Fruit fly (Drosophila melanogaster) whole organism: ENCODE results near the gene Bhmt.

Experiments
- CG8478 ChIP-seq: fragments of >200 bp; optimal IDR thresholded peaks from 2 replicates; lab custom pipeline; 2018; ENCODE audit warnings: inconsistent platforms
- Dll ChIP-seq: fragments of >200 bp; optimal IDR thresholded peaks from 2 replicates; lab custom pipeline; 2017
- EcR ChIP-seq, 2 experiments: fragments of >200 bp; optimal IDR thresholded peaks; 2 replicates each; lab custom pipeline; 2017; ENCODE audit warnings: missing biosample characterization in 2 of 2, missing genetic modification characterization in 2 of 2, missing genetic modification reagents in 2 of 2
- pan ChIP-seq: fragments of >200 bp; optimal IDR thresholded peaks from 2 replicates; lab custom pipeline; 2017
- psq ChIP-seq: fragments of >200 bp; optimal IDR thresholded peaks from 2 replicates; lab custom pipeline; 2017
- usp ChIP-seq: fragments of >200 bp; optimal IDR thresholded peaks from 2 replicates; lab custom pipeline; 2017; ENCODE audit warnings: missing biosample characterization, missing genetic modification characterization, mixed read lengths

Bhmt gene

DNA sequence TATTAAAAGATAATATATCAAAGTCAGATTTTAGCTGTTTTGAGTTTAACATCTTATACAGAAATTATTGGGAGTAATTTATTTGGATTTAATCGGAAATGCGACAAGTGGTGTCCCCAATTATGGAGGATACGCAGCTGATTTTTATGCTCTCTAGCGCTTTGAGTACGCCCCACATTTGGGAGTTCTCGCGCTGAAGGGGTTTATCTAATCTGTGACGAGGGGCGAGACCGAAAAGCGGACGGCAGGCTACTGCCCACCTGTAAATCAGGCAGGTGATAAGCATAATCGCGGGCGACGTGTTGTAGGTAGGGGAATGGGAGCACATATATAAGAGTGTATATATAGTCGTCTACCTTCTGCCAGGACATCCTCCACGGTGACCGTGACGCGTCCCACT, 10.8 kb upstream of the Bhmt start:
- no peak for TF ChIP-seq CG8478
- no peak for TF ChIP-seq usp
- no peak for TF ChIP-seq EcR (GFP tag; optimal IDR thresholded peaks at IDR 0.05; lab: Kevin White, UChicago)
- TF ChIP-seq psq (lab: Kevin White, UChicago): no peak
- TF ChIP-seq pan: no peak
- TF ChIP-seq Dll (lab: Kevin White, UChicago): no peak

DNA sequence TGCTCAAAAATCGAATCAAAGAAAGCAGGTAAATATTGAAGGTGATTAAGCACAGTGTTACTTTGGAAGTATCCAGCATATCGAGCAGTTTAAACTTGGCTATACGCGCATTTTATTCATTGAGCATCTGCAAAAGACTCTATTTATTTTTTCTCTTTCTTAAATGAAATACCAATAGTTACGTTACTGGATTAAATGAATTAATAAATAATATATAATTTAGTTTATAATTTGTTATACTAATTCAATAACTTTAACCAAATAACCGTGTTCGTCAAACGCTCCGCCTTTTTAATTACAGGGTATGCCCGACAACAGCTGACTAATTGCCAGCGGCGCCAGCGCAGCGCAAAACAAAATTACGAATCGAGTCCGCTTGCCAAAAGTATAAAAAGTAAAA, 9.7 kb upstream of the Bhmt start:
- TF ChIP-seq pan (peak; percentile 63), EcR (GFP tag; optimal IDR thresholded peaks at IDR 0.05; lab: Kevin White, UChicago) (no peak)

DNA sequence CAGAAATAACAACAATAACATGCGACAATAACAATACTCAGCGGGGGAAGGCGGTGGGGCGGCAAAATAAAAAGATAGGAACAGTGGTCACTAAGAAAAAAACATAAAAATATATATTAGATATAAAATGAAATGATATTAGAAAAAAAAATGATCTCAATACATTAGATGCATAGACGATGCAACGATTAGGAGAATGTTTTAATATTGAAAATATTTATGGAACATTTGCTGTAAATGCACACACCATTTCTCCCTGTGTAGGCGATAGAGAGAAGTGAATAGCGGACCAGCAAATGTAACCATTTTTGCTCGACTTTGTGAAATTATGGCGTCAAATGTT, 9.1 kb upstream of the Bhmt start:
- TF ChIP-seq psq (lab: Kevin White, UChicago) (no peak), pan (no peak), CG8478 (no peak), usp (no peak), Dll (lab: Kevin White, UChicago) (no peak), EcR (GFP tag; optimal IDR thresholded peaks at IDR 0.05; lab: Kevin White, UChicago) (no peak)

DNA sequence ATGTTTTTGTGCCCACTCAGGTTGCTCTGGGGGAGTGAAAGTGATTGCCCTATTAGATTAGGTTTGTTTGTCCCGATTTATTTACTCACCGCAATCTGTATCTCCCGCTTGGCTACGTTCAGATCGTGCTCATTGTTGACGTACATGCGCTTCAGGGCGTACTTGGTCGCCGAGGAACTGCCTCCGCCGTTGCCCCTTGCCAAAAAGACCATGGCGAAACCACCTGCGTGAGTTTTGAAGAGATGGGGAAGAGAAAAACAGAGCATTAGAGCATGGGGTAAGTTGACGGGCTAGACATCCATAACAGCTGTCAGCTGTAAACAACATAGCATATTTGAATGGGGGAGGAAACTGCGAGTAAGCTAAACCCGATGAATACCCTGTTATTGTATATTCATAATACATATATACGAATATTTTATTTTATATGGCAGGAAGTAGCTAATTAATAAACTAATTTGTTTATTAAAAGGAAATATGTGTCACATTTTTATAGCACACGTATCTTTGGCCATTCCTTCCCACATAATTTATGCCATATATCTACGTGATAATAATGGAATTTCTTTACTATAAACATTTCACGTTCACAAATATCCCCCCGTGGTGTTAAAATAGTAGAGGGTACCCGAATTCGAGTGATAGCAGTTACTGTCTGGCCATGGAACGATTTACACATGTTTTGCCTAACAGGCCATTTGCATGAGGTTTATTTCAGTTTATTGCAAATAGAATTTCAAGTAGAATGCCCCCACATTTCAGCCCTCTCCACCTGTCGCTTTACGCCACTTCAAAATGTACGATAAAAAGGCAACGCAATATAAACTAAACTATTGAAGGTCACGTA, 8.5 kb upstream of the Bhmt start:
- TF ChIP-seq psq (lab: Kevin White, UChicago): no peak
- TF ChIP-seq pan: peak; percentile 59
- TF ChIP-seq usp: no peak

- no peak for TF ChIP-seq CG8478
- TF ChIP-seq psq (lab: Kevin White, UChicago): no peak
- peak; percentile 7 for TF ChIP-seq pan
- TF ChIP-seq EcR (GFP tag; optimal IDR thresholded peaks at IDR 0.05; lab: Kevin White, UChicago): no peak
- no peak for TF ChIP-seq Dll (lab: Kevin White, UChicago)
- TF ChIP-seq usp: no peak
Measured at dm6 chr2L:18955666-18956065, 1.4 kb downstream of the Bhmt start.

- no peak for TF ChIP-seq EcR (GFP tag; optimal IDR thresholded peaks at IDR 0.05; lab: Kevin White, UChicago)
- TF ChIP-seq pan: no peak
- TF ChIP-seq usp: no peak
- TF ChIP-seq Dll (lab: Kevin White, UChicago): no peak
- no peak for TF ChIP-seq psq (lab: Kevin White, UChicago)
Measured at dm6 chr2L:18954255-18954715, 2.8 kb downstream of the Bhmt start, which contains the start of gene CG10621. TSS of gene CG10621 (minus strand) at chr2L:18954431.

dm6 chr2L:18953512-18954254, 3.4 kb downstream of the Bhmt start:
- TF ChIP-seq pan: no peak
- TF ChIP-seq usp: no peak

- no peak for TF ChIP-seq Dll (lab: Kevin White, UChicago)
- no peak for TF ChIP-seq EcR (GFP tag; optimal IDR thresholded peaks at IDR 0.05; lab: Kevin White, UChicago)
- TF ChIP-seq pan: no peak
- no peak for TF ChIP-seq CG8478
- TF ChIP-seq psq (lab: Kevin White, UChicago): no peak
Measured at dm6 chr2L:18951674-18952073, 5.4 kb downstream of the Bhmt start, which contains the start of gene Nedd8. TSS of gene Nedd8 (minus strand) at chr2L:18951837.

DNA sequence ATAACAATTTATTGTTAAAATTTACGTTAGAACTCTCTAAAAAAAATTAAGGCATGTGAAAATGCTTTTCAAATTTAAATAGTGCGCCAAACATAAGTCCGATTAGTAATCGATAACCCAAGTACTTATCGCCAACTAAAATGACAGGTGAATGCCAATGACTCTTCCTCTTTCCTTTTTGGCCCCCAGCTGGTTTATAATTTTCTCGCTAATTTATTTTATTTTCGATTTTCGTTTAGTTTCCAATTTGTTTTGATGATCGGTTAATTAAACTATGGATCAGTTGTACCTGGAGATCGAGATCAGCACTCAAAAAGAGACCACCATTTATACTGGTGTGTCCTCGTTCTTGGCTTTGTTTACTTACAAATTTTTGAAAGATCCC, 8.4 kb downstream of the Bhmt start, which contains the start of gene CG10428:
Gene CG10428 (plus strand): TSS at position 161 of the 385 bp plus-strand sequence.
- no peak for TF ChIP-seq psq (lab: Kevin White, UChicago)
- TF ChIP-seq pan: no peak
- no peak for TF ChIP-seq usp
- TF ChIP-seq EcR (GFP tag; optimal IDR thresholded peaks at IDR 0.05; lab: Kevin White, UChicago): no peak
- no peak for TF ChIP-seq CG8478
- no peak for TF ChIP-seq Dll (lab: Kevin White, UChicago)

- TF ChIP-seq usp (no peak), EcR (GFP tag; optimal IDR thresholded peaks at IDR 0.05; lab: Kevin White, UChicago) (no peak), pan (no peak), CG8478 (no peak), Dll (lab: Kevin White, UChicago) (no peak)
Measured at dm6 chr2L:18948065-18948723, 8.9 kb downstream of the Bhmt start.

DNA sequence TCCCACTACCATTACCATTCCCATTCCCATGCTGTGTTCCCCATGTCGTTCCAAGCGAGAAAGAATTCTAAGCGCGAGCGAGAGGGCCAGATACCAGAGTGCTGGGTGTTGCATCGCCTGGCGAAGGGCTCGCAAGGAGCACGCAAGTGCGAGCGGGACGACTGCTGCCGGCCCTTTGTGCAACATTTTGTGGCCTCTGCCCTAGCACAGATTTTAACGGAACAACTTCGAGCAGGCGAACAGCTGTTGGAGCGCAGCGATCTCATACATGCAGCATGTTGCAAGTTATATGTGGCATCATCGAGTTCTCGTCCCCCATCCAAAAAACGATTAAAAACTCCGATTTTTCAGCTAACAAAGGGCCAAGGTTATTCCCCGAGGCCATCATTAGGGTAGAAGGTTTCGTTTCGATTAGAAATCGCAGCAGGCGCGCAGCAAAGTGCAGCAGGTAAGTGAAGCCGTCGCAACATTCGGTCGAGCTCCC, 9.6 kb downstream of the Bhmt start:
- TF ChIP-seq psq (lab: Kevin White, UChicago): no peak
- TF ChIP-seq CG8478: peak; percentile 22
- TF ChIP-seq Dll (lab: Kevin White, UChicago): no peak
- TF ChIP-seq EcR (GFP tag; optimal IDR thresholded peaks at IDR 0.05; lab: Kevin White, UChicago): peak in 1 of 2 experiments; percentile 78
- TF ChIP-seq pan: no peak
- TF ChIP-seq usp: no peak

DNA sequence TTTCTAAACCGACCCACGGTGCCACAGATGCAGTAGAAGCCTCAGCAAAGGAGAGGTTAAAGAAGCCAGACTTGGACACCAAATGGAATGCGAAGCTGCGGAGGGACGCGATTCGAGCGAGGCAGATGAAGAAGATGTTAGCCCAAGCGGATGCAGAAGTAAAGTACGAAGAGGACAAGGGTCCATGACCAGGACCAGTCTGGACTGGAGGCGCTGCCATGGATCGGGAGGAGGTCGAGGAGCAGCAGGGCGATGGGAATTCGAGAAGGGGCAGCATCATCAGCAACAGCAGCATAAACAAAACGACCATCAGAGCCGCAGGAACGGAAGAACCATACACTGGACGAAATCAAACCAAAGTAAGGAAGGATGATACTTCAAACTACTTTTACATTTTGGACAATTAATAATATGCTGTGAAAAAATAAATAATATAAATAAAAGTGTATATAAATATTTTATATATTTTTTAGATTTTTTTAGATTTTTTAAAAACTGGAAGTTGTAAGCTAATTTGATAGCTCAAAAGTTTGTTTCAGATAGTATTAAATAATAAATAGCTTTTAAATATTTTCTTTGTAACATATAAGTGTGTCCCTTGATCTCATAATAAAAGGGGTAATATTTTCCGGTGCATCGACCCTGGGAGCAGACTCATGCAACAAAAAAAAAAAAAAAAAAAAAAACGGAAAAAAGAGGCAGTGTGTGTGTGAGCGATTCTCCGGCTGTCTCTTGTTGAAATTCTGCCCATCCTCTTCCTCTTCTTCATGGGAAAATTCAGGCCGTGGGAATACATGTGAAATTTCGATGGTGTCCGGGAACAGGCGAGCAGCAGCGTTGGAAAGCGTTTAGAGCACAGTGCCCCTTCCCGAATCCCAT, 10.2 kb downstream of the Bhmt start:
- no peak for TF ChIP-seq psq (lab: Kevin White, UChicago)
- TF ChIP-seq CG8478: no peak
- TF ChIP-seq Dll (lab: Kevin White, UChicago): no peak
- TF ChIP-seq usp: no peak
- peak in 1 of 2 experiments; percentile 78 for TF ChIP-seq EcR (GFP tag; optimal IDR thresholded peaks at IDR 0.05; lab: Kevin White, UChicago)
- no peak for TF ChIP-seq pan
